Fruit fly (Drosophila melanogaster): ENCODE measurements around the gene Stt3A.

DNA sequence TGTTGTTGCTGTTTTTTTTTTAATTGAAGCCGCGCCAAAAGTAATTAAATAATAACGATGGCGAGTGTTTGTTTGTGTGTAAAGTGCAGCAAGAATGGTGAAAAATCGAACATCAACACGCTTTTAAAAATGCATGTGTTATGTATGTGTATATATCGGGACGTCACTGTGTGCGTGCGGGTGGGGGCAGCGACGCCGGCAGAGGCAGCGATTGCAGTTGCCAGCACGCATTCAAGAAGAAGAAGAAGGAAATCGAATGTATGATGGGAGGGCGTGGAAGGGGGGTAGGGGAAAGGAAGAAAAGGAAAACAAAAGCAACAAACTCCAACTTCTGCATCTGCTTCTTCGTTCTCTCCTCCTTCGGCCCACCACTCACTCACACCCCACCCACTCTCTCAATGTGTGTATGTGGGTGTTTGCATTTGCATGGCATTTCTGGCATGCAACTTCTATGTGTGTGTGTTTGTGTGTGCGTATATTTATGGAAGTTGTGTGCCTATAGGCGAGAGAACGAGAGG is 1.3 kb upstream of the Stt3A start:
- TF ChIP-seq CG8478 (optimal IDR thresholded peaks at IDR 0.05) (no peak), CTCF (optimal IDR thresholded peaks at IDR 0.05) (no peak)

Measured in S2 (cell line).